Fruit fly (Drosophila melanogaster): ENCODE data around the gene CG13001.

DNA sequence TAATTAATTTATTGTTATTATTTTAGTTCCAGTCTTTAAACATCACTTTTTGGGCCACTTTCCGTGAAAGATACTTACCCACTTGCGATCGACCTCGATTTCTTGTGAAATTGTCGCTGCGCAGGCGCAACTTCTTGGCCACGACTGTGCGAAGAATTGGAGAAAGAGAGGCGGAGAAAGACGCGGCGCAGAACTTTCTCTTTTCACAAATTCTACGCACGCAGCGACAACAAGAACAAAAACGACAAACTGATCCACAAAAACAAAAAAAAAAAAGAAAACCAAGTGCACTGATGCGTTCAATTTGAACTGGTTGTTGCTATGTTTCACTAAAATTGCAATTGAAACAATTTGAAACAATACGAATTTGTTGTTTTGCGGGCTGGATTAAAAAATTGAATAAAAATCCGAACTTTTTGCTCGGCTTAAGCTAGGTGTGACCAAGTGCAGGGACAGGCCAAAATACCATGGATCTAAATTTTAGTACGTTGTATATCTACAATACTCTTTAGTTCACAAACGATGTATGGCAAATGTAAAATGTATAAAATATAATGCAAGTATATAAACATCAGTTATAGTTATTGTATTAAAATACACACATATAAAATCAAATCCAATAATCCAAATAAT, 2.1 kb downstream of the CG13001 start, which contains the start of gene wus:
- no peak for TF ChIP-seq Rel (GFP tag; optimal IDR thresholded peaks at IDR 0.05)
- no peak for TF ChIP-seq Rel (tag; optimal IDR thresholded peaks at IDR 0.05)
- no peak for TF ChIP-seq fru (GFP tag; optimal IDR thresholded peaks at IDR 0.05)
- peak; percentile 14 for TF ChIP-seq psq (GFP tag; optimal IDR thresholded peaks at IDR 0.05)
- TF ChIP-seq usp (GFP tag; optimal IDR thresholded peaks at IDR 0.05), result no peak
- TF ChIP-seq Dif (GFP tag; optimal IDR thresholded peaks at IDR 0.05; ENCODE audit: partially characterized antibody), result no peak
- TF ChIP-seq sv (GFP tag; optimal IDR thresholded peaks at IDR 0.05), result no peak
- no peak for TF ChIP-seq Abd-B (GFP tag; optimal IDR thresholded peaks at IDR 0.05)
- no peak for TF ChIP-seq CG9705 (GFP tag; optimal IDR thresholded peaks at IDR 0.05)
- no peak for TF ChIP-seq rgr (GFP tag; optimal IDR thresholded peaks at IDR 0.05)
- TF ChIP-seq HLH106 (tag; optimal IDR thresholded peaks at IDR 0.05), result no peak
- no peak for TF ChIP-seq Hr78 (GFP tag; optimal IDR thresholded peaks at IDR 0.05)
- TF ChIP-seq Myc (optimal IDR thresholded peaks at IDR 0.05), result peak; percentile 27
- no peak for TF ChIP-seq Dfd (GFP tag; optimal IDR thresholded peaks at IDR 0.05)
- no peak for TF ChIP-seq brk (GFP tag; optimal IDR thresholded peaks at IDR 0.05)
